Fruit fly (Drosophila melanogaster) whole organism, embryonic: ENCODE results near the gene CG15044.

Experiments used
- CG10209 ChIP-seq: fragments of 200-800 bp; sonication (Bioruptor generic); optimal IDR thresholded peaks from 3 replicates; lab custom pipeline; 2017; ENCODE audit warnings: missing biosample characterization, mild to moderate bottlenecking, missing genetic modification characterization, missing genetic modification reagents
- CG10959 ChIP-seq: fragments of 200-800 bp; sonication (Bioruptor generic); IDR thresholded peaks from 2 replicates; pipeline ENCODE4 v1.3.6; 2022; ENCODE audit warnings: missing biosample characterization, missing genetic modification characterization
- CG11504 ChIP-seq: fragments of 200-800 bp; sonication (Bioruptor generic); optimal IDR thresholded peaks from 3 replicates; lab custom pipeline; 2019; ENCODE audit warnings: missing biosample characterization, mild to moderate bottlenecking, missing genetic modification characterization, moderate library complexity
- CG11696 ChIP-seq: fragments of 200-800 bp; sonication (Bioruptor generic); IDR thresholded peaks from 2 replicates; pipeline ENCODE4 v1.3.6; 2022; ENCODE audit warnings: missing biosample characterization, missing genetic modification characterization
- CG2712 ChIP-seq: fragments of 200-800 bp; optimal IDR thresholded peaks from 3 replicates; lab custom pipeline; 2019; ENCODE audit warnings: missing biosample characterization, mild to moderate bottlenecking, missing genetic modification characterization, moderate library complexity
- CG3407 ChIP-seq: fragments of 200-800 bp; sonication (Bioruptor generic); optimal IDR thresholded peaks from 2 replicates; lab custom pipeline; 2018; ENCODE audit warnings: missing biosample characterization, mild to moderate bottlenecking, missing genetic modification characterization
- CG7745 ChIP-seq: fragments of 200-800 bp; sonication (Bioruptor generic); optimal IDR thresholded peaks from 2 replicates; lab custom pipeline; 2018; ENCODE audit warnings: missing biosample characterization, mild to moderate bottlenecking, missing genetic modification characterization, moderate library complexity
- Fer1 ChIP-seq: fragments of 200-800 bp; sonication (Bioruptor generic); optimal IDR thresholded peaks from 2 replicates; lab custom pipeline; 2017; ENCODE audit warnings: missing biosample characterization, mild to moderate bottlenecking, missing genetic modification characterization
- ara ChIP-seq: fragments of 200-800 bp; sonication (Bioruptor generic); IDR thresholded peaks from 2 replicates; pipeline ENCODE4 v1.3.6; 2022; ENCODE audit warnings: missing biosample characterization, missing genetic modification characterization
- ato ChIP-seq: fragments of 200-800 bp; sonication (Bioruptor generic); IDR thresholded peaks from 2 replicates; pipeline ENCODE4 v1.3.6; 2022; ENCODE audit warnings: missing biosample characterization, missing genetic modification characterization; ENCODE audit not compliant: partially characterized antibody
- gem ChIP-seq: fragments of 200-800 bp; sonication (Bioruptor generic); optimal IDR thresholded peaks from 2 replicates; lab custom pipeline; 2019; ENCODE audit warnings: missing biosample characterization, mild to moderate bottlenecking, missing genetic modification characterization, moderate library complexity
- hb ChIP-seq: fragments of 200-800 bp; sonication (Bioruptor generic); IDR thresholded peaks from 3 replicates; pipeline ENCODE4 v1.3.6; 2022; ENCODE audit warnings: missing biosample characterization, missing genetic modification characterization; ENCODE audit not compliant: partially characterized antibody
- nau ChIP-seq: fragments of 200-800 bp; sonication (Bioruptor generic); optimal IDR thresholded peaks from 3 replicates; lab custom pipeline; 2017; ENCODE audit warnings: missing biosample characterization, mild to moderate bottlenecking, missing genetic modification characterization, missing genetic modification reagents
- scrt ChIP-seq: fragments of 200-800 bp; sonication (Bioruptor generic); optimal IDR thresholded peaks from 2 replicates; lab custom pipeline; 2018; ENCODE audit warnings: missing biosample characterization, mild to moderate bottlenecking, missing genetic modification characterization, moderate library complexity

DNA sequence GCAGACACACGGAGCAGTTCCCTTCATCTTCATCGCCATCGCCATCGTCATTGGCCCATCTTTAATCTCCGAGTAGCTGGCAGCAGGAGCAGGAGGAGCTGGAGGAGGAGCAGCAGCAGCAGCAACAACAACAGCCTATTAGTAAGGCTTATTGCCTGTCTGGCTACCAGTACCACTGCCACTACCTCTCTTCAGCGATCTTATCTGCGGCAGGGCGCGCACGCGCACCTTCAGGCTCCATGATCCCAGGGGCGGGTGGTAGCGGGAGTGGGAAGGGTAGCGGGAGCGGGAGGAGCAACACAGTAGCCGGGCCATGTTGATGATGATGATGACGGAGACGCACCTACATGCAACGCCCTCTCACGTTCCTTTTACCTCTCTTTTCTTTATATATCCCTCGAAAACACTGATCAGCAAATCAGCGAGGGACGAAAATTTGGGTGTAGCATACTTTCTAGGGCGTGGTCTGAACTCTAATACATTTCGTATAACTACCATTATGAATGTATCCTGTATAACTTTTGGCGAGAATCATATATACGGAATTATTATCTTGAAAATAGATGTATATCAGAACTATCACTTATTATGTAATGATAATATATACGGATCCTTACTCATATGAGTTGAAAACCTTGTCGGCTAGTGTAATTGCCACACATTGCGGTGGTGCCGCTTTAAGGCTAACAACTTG, 45.4 kb upstream of the CG15044 start:
- TF ChIP-seq CG3407 (no peak), CG10209 (GFP tag; lab: Kevin White, UChicago) (no peak), gem (tag; lab: Kevin White, UChicago) (no peak), CG10959 (no peak), hb (no peak), nau (GFP tag; lab: Kevin White, UChicago) (no peak), Fer1 (GFP tag; lab: Kevin White, UChicago) (no peak), ara (no peak), CG2712 (no peak), CG11504 (tag; lab: Kevin White, UChicago) (no peak), CG11696 (GFP tag; lab: Robert Waterston, UW) (no peak), CG7745 (tag; lab: Kevin White, UChicago) (no peak), scrt (GFP tag; lab: Kevin White, UChicago) (no peak), ato (GFP tag; lab: Robert Waterston, UW) (no peak)
